Fruit fly (Drosophila melanogaster) whole organism, wandering third instar larva: Measurements from ENCODE around the gene CG15773.

Experiments
- Mio ChIP-seq: sonication (Bioruptor generic); optimal IDR thresholded peaks from 2 replicates; lab custom pipeline; 2016; ENCODE audit warnings: missing biosample characterization, missing genetic modification characterization
- Myc ChIP-seq: fragments of >200 bp; optimal IDR thresholded peaks from 2 replicates; lab custom pipeline; 2017
- br ChIP-seq: fragments of 200-800 bp; sonication (Bioruptor generic); optimal IDR thresholded peaks from 2 replicates; lab custom pipeline; 2016; ENCODE audit warnings: missing biosample characterization, missing genetic modification characterization
- dmrt93B ChIP-seq: fragments of 200-800 bp; sonication (Bioruptor generic); optimal IDR thresholded peaks from 2 replicates; lab custom pipeline; 2018; ENCODE audit warnings: missing biosample characterization, mild to moderate bottlenecking, missing genetic modification characterization
- h ChIP-seq: fragments of 200-800 bp; sonication (Bioruptor generic); optimal IDR thresholded peaks from 3 replicates; lab custom pipeline; 2016; ENCODE audit warnings: missing biosample characterization, mild to moderate bottlenecking, missing genetic modification characterization
- pan ChIP-seq: fragments of >200 bp; optimal IDR thresholded peaks from 2 replicates; lab custom pipeline; 2017
- psq ChIP-seq: fragments of 200-800 bp; sonication (Bioruptor generic); optimal IDR thresholded peaks from 3 replicates; lab custom pipeline; 2017; ENCODE audit warnings: missing biosample characterization, mild to moderate bottlenecking, missing genetic modification characterization, moderate library complexity

DNA sequence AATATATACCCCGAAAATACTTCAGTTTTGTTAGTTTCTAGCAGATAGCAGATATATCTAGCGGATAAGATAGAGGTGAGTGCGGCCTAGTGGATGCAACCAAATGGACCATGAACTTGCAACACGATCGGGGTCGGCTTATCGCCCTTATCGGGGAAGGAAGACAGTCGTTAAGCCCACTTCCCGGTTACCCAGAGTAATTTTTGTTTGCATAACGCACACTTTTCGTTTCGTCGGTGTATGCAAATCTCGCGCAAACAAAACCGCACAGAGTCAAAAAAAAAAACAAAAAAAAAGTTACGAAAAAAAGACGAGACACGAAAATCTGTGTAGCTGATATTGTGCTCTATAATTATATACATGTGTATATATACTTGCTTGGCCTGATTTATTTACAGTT is 19.6 kb upstream of the CG15773 start:
- TF ChIP-seq Myc (lab: Kevin White, UChicago) (no peak), h (GFP tag; lab: Kevin White, UChicago) (no peak), psq (GFP tag; lab: Kevin White, UChicago) (no peak), dmrt93B (GFP tag; lab: Kevin White, UChicago) (no peak), Mio (no peak), br (GFP tag; lab: Kevin White, UChicago) (no peak), pan (lab: Kevin White, UChicago) (no peak)
